Worm (Caenorhabditis elegans): ENCODE measurements around the gene Y39G8B.13.

The Y39G8B.13 gene

DNA sequence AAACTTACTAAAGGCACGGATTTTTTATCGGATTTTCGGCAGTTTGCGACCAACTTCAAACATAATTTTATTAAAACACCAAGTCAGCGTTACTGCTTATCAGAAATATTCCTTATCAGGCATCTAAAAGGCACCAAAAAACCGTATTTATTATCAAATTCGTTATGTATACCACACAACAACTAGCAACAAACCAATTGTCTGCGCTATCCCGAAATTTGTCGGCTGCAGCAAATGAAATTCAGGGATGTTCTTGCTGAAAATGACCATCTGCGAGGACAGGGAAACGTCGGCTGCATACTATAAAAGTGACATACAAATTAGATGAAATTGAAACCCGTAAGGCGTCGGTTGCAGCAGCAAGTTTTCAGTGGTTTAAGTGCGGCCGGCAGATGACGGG lies 15.1 kb upstream of the Y39G8B.13 start:
- TF ChIP-seq jun-1 (tag; optimal IDR thresholded peaks at IDR 0.05) (no peak), nhr-19 (GFP tag; conservative IDR thresholded peaks at IDR 0.05) (no peak), nhr-84 (tag; optimal IDR thresholded peaks at IDR 0.05) (no peak), alr-1 (tag; optimal IDR thresholded peaks at IDR 0.05; ENCODE audit: borderline replicate concordance) (no peak)

DNA sequence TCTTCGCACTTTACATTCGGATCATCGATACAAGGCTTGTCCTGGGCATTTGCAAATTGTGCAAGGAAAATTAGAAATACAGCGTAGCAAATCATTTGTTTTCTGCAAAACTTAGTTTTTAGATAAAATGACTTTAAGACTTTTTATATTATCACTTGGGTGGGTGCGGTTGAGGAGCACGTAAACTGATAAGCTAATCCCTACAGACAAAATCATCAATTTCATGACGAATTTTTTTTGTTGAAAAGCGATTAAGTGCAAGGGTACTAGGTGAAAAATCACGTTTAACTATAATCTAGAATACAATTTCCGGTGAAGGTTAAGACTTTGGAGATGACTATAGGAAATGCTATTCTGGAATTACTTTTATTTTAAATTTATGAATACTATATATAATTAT lies 14.6 kb upstream of the Y39G8B.13 start, which contains the start of gene F01D5.1:
TSS of gene F01D5.1 (minus strand) at position 105 of the 400 bp plus-strand sequence.
- no peak for TF ChIP-seq sptf-1 (tag; optimal IDR thresholded peaks at IDR 0.05)
- TF ChIP-seq elt-2 (tag; optimal IDR thresholded peaks at IDR 0.05): peak; percentile 84

DNA sequence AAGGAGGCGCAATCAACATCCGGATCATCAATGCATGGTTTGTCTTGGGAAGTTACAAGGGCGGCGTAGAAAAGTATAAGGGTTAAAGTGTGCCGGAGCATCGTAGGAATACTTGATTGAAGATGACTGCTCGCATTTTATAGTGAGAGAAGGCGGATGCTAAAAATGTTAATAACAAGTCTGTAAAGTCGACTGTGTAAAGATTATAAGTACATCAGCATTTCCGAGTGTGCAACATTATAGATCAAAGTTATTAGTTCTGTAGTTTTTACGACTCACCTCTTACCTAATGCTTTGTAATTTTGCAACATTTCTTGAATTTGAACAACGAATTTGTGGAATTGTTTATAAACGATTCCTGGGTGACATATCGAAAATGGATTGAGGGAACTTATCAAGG lies 12.1 kb upstream of the Y39G8B.13 start, which contains the start of gene Y39G8B.7:
TSS of gene Y39G8B.7 (minus strand) at position 101 of the 400 bp plus-strand sequence.
- TF ChIP-seq ceh-82 (tag; optimal IDR thresholded peaks at IDR 0.05) (no peak), swsn-7 (tag; optimal IDR thresholded peaks at IDR 0.05) (no peak), ztf-11 (tag; optimal IDR thresholded peaks at IDR 0.05) (no peak), nhr-237 (tag; optimal IDR thresholded peaks at IDR 0.05) (no peak), dsc-1 (tag; optimal IDR thresholded peaks at IDR 0.05) (no peak), vab-15 (tag; optimal IDR thresholded peaks at IDR 0.05) (no peak), zag-1 (tag; optimal IDR thresholded peaks at IDR 0.05) (no peak), irx-1 (tag; optimal IDR thresholded peaks at IDR 0.05) (no peak)

DNA sequence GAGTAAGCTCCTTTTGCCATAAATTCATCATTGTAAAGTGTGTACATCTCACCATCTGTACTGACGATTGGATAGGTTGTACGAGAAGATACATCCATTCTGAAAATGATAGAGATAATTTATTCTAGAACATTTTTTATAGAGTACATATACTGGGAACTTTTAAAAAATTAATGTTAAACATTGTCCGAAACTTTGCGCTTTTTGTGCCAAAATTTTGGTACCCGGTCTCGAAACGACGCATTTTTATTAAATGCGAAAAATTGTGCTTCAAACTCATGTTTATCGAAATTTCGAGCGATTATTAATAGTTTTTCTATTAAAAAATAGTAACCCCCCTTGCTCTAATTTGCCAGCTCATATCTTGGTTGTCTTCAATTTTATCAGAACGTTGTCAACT lies 8.9 kb upstream of the Y39G8B.13 start, which contains the start of gene Y39G8B.5:
TSS of gene Y39G8B.5 (minus strand) at position 101 of the 400 bp plus-strand sequence.
- TF ChIP-seq ceh-63 (GFP tag; optimal IDR thresholded peaks at IDR 0.05) (no peak), nhr-12 (tag; optimal IDR thresholded peaks at IDR 0.05) (no peak), nhr-84 (tag; optimal IDR thresholded peaks at IDR 0.05) (no peak), efl-1 (optimal IDR thresholded peaks at IDR 0.05) (no peak), efl-1 (GFP tag; optimal IDR thresholded peaks at IDR 0.05 in 1 of 2) (peak in 1 of 2 experiments; percentile 6)

DNA sequence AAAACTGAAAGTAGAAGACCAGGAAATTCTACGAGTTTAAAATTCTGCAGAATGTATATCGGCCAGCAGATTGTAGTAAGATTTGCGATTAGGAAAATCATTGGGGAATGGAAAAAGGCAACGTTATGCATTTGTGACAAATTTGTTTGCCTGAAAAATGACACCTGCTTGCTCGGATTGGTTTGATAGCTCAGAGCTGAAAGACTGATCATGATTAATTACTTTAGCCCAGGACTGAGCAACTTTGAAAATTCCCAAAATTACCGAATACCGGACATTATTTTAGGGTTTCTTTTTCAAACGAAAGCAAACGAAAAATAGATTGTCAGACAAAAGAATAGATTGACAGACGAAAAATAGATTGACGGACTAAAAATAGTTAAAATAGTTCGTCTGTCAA lies 1.7 kb upstream of the Y39G8B.13 start, which contains the start of gene sre-47:
TSS of gene sre-47 (minus strand) at position 101 of the 400 bp plus-strand sequence.
- TF ChIP-seq lin-35 (GFP tag; optimal IDR thresholded peaks at IDR 0.05) (no peak), C34B4.2 (tag; optimal IDR thresholded peaks at IDR 0.05) (no peak), sptf-1 (tag; optimal IDR thresholded peaks at IDR 0.05) (no peak), fkh-10 (GFP tag; optimal IDR thresholded peaks at IDR 0.05) (no peak), lin-15B (tag; optimal IDR thresholded peaks at IDR 0.05) (no peak), sup-37 (GFP tag; optimal IDR thresholded peaks at IDR 0.05) (no peak), zag-1 (tag; optimal IDR thresholded peaks at IDR 0.05) (no peak), efl-1 (optimal IDR thresholded peaks at IDR 0.05) (no peak), efl-1 (GFP tag; optimal IDR thresholded peaks at IDR 0.05 in 1 of 2) (peak in 1 of 2 experiments; percentile 76), ama-1 (optimal IDR thresholded peaks at IDR 0.05) (no peak)

DNA sequence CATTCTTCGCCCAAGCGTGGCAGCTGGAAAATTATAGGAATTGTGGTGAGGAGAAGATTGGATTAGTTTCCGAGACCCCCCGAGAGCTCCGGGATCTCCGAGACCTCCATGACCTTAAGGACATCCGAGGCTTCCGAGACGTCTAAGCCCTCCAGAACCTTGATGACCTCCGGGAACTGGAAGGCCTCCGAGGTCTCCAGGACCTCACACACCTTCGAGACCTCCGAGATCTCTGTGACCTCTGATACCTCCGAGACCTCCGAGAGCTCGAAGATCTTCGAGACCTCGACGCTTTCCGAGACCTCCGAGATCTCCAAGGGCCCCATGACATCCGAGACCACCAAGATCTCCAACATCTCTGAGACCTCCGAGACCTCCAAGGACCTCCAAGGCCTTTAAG lies 600 bp downstream of the Y39G8B.13 start:
- TF ChIP-seq zag-1 (tag; optimal IDR thresholded peaks at IDR 0.05) (no peak), efl-3 (GFP tag; optimal IDR thresholded peaks at IDR 0.05) (no peak), elt-3 (tag; optimal IDR thresholded peaks at IDR 0.05) (no peak), nhr-11 (tag; optimal IDR thresholded peaks at IDR 0.05) (no peak), tlp-1 (tag; optimal IDR thresholded peaks at IDR 0.05) (no peak), ceh-63 (GFP tag; optimal IDR thresholded peaks at IDR 0.05) (no peak), sox-4 (tag; optimal IDR thresholded peaks at IDR 0.05) (no peak), egl-13 (tag; optimal IDR thresholded peaks at IDR 0.05) (no peak), pax-3 (tag; optimal IDR thresholded peaks at IDR 0.05) (no peak), mep-1 (tag; optimal IDR thresholded peaks at IDR 0.05) (no peak), fkh-8 (tag; optimal IDR thresholded peaks at IDR 0.05) (no peak), mdl-1 (tag; optimal IDR thresholded peaks at IDR 0.05) (no peak), aha-1 (tag; optimal IDR thresholded peaks at IDR 0.05) (no peak), fkh-10 (GFP tag; optimal IDR thresholded peaks at IDR 0.05) (no peak), jun-1 (tag; optimal IDR thresholded peaks at IDR 0.05) (no peak), nhr-71 (tag; optimal IDR thresholded peaks at IDR 0.05) (no peak), lsy-2 (tag; optimal IDR thresholded peaks at IDR 0.05) (no peak), snu-23 (GFP tag; optimal IDR thresholded peaks at IDR 0.05) (no peak), aly-2 (tag; optimal IDR thresholded peaks at IDR 0.05) (no peak)
